Fruit fly (Drosophila melanogaster) whole organism, embryonic: ENCODE data around the gene pico.
A peak's percentile ranks its signal among the peaks of the same experiment; 100 is the strongest.

ENCODE experiments used
- Antp ChIP-seq: fragments of 200-800 bp; sonication (Bioruptor generic); optimal IDR thresholded peaks from 3 replicates; lab custom pipeline; 2016; ENCODE audit warnings: missing biosample characterization, missing genetic modification characterization
- BEAF-32 ChIP-seq: fragments of 200-800 bp; sonication (Bioruptor generic); optimal IDR thresholded peaks from 3 replicates; lab custom pipeline; 2017; ENCODE audit warnings: missing biosample characterization, missing genetic modification characterization, mild to moderate bottlenecking, moderate library complexity, missing genetic modification reagents
- CG1024 ChIP-seq: fragments of 200-800 bp; sonication (Bioruptor generic); IDR thresholded peaks from 2 replicates; pipeline ENCODE4 v1.3.6; 2022; ENCODE audit warnings: missing biosample characterization, missing genetic modification characterization
- CG11560 ChIP-seq: fragments of 200-800 bp; sonication (Bioruptor generic); IDR thresholded peaks from 3 replicates; pipeline ENCODE4 v1.3.6; 2022; ENCODE audit warnings: missing biosample characterization, missing genetic modification characterization
- CG13296 ChIP-seq: fragments of 200-800 bp; sonication (Bioruptor generic); optimal IDR thresholded peaks from 3 replicates; lab custom pipeline; 2018; ENCODE audit warnings: missing biosample characterization, mild to moderate bottlenecking, missing genetic modification characterization
- CG13775 ChIP-seq: fragments of 200-800 bp; sonication (Bioruptor generic); optimal IDR thresholded peaks from 3 replicates; lab custom pipeline; 2017; ENCODE audit warnings: missing biosample characterization, mild to moderate bottlenecking, missing genetic modification characterization
- CG14014 ChIP-seq: fragments of 200-800 bp; sonication (Bioruptor generic); IDR thresholded peaks from 2 replicates; pipeline ENCODE4 v1.3.6; 2022; ENCODE audit warnings: missing biosample characterization, missing genetic modification characterization
- CG14860 ChIP-seq: fragments of 200-800 bp; sonication (Bioruptor generic); IDR thresholded peaks from 3 replicates; pipeline ENCODE4 v1.3.6; 2022; ENCODE audit warnings: missing biosample characterization, missing genetic modification characterization; ENCODE audit not compliant: partially characterized antibody
- CG15696 ChIP-seq: fragments of 200-800 bp; sonication (Bioruptor generic); optimal IDR thresholded peaks from 2 replicates; lab custom pipeline; 2019; ENCODE audit warnings: missing biosample characterization, mild to moderate bottlenecking, missing genetic modification characterization, moderate library complexity
- CG17912 ChIP-seq: fragments of 200-800 bp; sonication (Bioruptor generic); optimal IDR thresholded peaks from 2 replicates; lab custom pipeline; 2018; ENCODE audit warnings: missing biosample characterization, mild to moderate bottlenecking, missing genetic modification characterization
- CG1832 ChIP-seq: fragments of 200-800 bp; sonication (Bioruptor generic); optimal IDR thresholded peaks from 2 replicates; lab custom pipeline; 2017; ENCODE audit warnings: missing biosample characterization, mild to moderate bottlenecking, missing genetic modification characterization, inconsistent platforms
- CG32532 ChIP-seq: fragments of 200-800 bp; sonication (Bioruptor generic); IDR thresholded peaks from 2 replicates; pipeline ENCODE4 v1.3.6; 2022; ENCODE audit warnings: missing biosample characterization, missing genetic modification characterization
- CG3995 ChIP-seq: fragments of 200-800 bp; sonication (Bioruptor generic); optimal IDR thresholded peaks from 3 replicates; lab custom pipeline; 2016; ENCODE audit warnings: missing biosample characterization, missing genetic modification characterization
- CG4328 ChIP-seq: fragments of 200-800 bp; sonication (Bioruptor generic); optimal IDR thresholded peaks from 3 replicates; lab custom pipeline; 2017; ENCODE audit warnings: missing biosample characterization, missing genetic modification reagents, missing genetic modification characterization
- CG4854 ChIP-seq: fragments of 200-800 bp; sonication (Bioruptor generic); optimal IDR thresholded peaks from 2 replicates; lab custom pipeline; 2016; ENCODE audit warnings: missing biosample characterization, missing genetic modification characterization, inconsistent platforms
- CG6689 ChIP-seq: fragments of 200-800 bp; sonication (Bioruptor generic); IDR thresholded peaks from 2 replicates; pipeline ENCODE4 v1.3.6; 2022; ENCODE audit warnings: missing biosample characterization, missing genetic modification characterization
- CG6854 ChIP-seq: fragments of 200-800 bp; sonication (Bioruptor generic); optimal IDR thresholded peaks from 3 replicates; lab custom pipeline; 2017; ENCODE audit warnings: missing biosample characterization, mild to moderate bottlenecking, missing genetic modification characterization
- CG7963 ChIP-seq: fragments of 200-800 bp; sonication (Bioruptor generic); IDR thresholded peaks from 3 replicates; pipeline ENCODE4 v1.3.6; 2022; ENCODE audit warnings: missing biosample characterization, missing genetic modification characterization; ENCODE audit not compliant: partially characterized antibody
- CG8388 ChIP-seq: fragments of 200-800 bp; sonication (Bioruptor generic); optimal IDR thresholded peaks from 2 replicates; lab custom pipeline; 2019; ENCODE audit warnings: missing biosample characterization, mild to moderate bottlenecking, missing genetic modification characterization, moderate library complexity
- CG8478 ChIP-seq: fragments of >200 bp; optimal IDR thresholded peaks from 2 replicates; lab custom pipeline; 2018
- CG9727 ChIP-seq: fragments of 200-800 bp; sonication (Bioruptor generic); optimal IDR thresholded peaks from 3 replicates; lab custom pipeline; 2017; ENCODE audit warnings: missing biosample characterization, mild to moderate bottlenecking, missing genetic modification characterization
- D19A ChIP-seq: fragments of 200-800 bp; optimal IDR thresholded peaks from 3 replicates; lab custom pipeline; 2019; ENCODE audit warnings: missing biosample characterization, mild to moderate bottlenecking, missing genetic modification characterization, moderate library complexity
- D19B ChIP-seq: fragments of 200-800 bp; sonication (Bioruptor generic); optimal IDR thresholded peaks from 2 replicates; lab custom pipeline; 2017; ENCODE audit warnings: missing biosample characterization, mild to moderate bottlenecking, missing genetic modification characterization
- Doc3 ChIP-seq: fragments of 200-800 bp; sonication (Bioruptor generic); IDR thresholded peaks from 3 replicates; pipeline ENCODE4 v1.3.6; 2022; ENCODE audit warnings: missing biosample characterization, missing genetic modification characterization; ENCODE audit not compliant: partially characterized antibody
- E2f1 ChIP-seq: fragments of 200-800 bp; sonication (Bioruptor generic); IDR thresholded peaks from 2 replicates; pipeline ENCODE4 v1.3.6; 2022; ENCODE audit warnings: missing biosample characterization, missing genetic modification characterization
- Elba2 ChIP-seq: fragments of 200-800 bp; sonication (Bioruptor generic); optimal IDR thresholded peaks from 3 replicates; lab custom pipeline; 2016; ENCODE audit warnings: missing biosample characterization, missing genetic modification characterization
- Gug ChIP-seq: fragments of 200-800 bp; sonication (Bioruptor generic); IDR thresholded peaks from 4 replicates; pipeline ENCODE4 v1.3.6; 2022; ENCODE audit warnings: missing biosample characterization, missing genetic modification characterization
- H2.0 ChIP-seq: fragments of 200-800 bp; sonication (Bioruptor generic); IDR thresholded peaks from 2 replicates; pipeline ENCODE4 v1.3.6; 2022; ENCODE audit warnings: missing biosample characterization, missing genetic modification characterization
- HmgD ChIP-seq: fragments of 200-800 bp; sonication (Bioruptor generic); optimal IDR thresholded peaks from 3 replicates; lab custom pipeline; 2016; ENCODE audit warnings: missing biosample characterization, missing genetic modification characterization
- Hmx ChIP-seq: fragments of 200-800 bp; sonication (Bioruptor generic); optimal IDR thresholded peaks from 2 replicates; lab custom pipeline; 2016; ENCODE audit warnings: missing biosample characterization, missing genetic modification characterization
- Opbp ChIP-seq: fragments of 200-800 bp; sonication (Bioruptor generic); IDR thresholded peaks from 3 replicates; pipeline ENCODE4 v1.3.6; 2022; ENCODE audit warnings: missing biosample characterization, missing genetic modification characterization; ENCODE audit not compliant: partially characterized antibody
- Scr ChIP-seq: fragments of 200-800 bp; sonication (Bioruptor generic); IDR thresholded peaks from 2 replicates; pipeline ENCODE4 v1.3.6; 2022; ENCODE audit warnings: missing biosample characterization, missing genetic modification characterization; ENCODE audit not compliant: partially characterized antibody
- ab ChIP-seq: fragments of 200-800 bp; sonication (Bioruptor generic); optimal IDR thresholded peaks from 2 replicates; lab custom pipeline; 2016; ENCODE audit warnings: missing biosample characterization, missing genetic modification characterization
- az2 ChIP-seq: fragments of 200-800 bp; sonication (Bioruptor generic); optimal IDR thresholded peaks from 3 replicates; lab custom pipeline; 2016; ENCODE audit warnings: missing biosample characterization, missing genetic modification characterization
- croc ChIP-seq: fragments of 200-800 bp; sonication (Bioruptor generic); conservative IDR thresholded peaks from 3 replicates; pipeline ENCODE4 v1.3.6; 2022; ENCODE audit warnings: missing biosample characterization, missing genetic modification characterization
- en ChIP-seq: fragments of 200-800 bp; sonication (Bioruptor generic); optimal IDR thresholded peaks from 2 replicates; lab custom pipeline; 2016; ENCODE audit warnings: missing biosample characterization, missing genetic modification characterization
- fd3F ChIP-seq: fragments of 200-800 bp; sonication (Bioruptor generic); optimal IDR thresholded peaks from 2 replicates; lab custom pipeline; 2018; ENCODE audit warnings: missing biosample characterization, mild to moderate bottlenecking, missing genetic modification characterization, moderate library complexity
- hth ChIP-seq: fragments of >200 bp; optimal IDR thresholded peaks from 2 replicates; lab custom pipeline; 2017; ENCODE audit warnings: inconsistent platforms
- lmd ChIP-seq: fragments of 200-800 bp; sonication (Bioruptor generic); IDR thresholded peaks from 2 replicates; pipeline ENCODE4 v1.3.6; 2022; ENCODE audit warnings: missing biosample characterization, missing genetic modification characterization
- nmo ChIP-seq: fragments of 200-800 bp; sonication (Bioruptor generic); optimal IDR thresholded peaks from 2 replicates; lab custom pipeline; 2018; ENCODE audit warnings: missing biosample characterization, mild to moderate bottlenecking, missing genetic modification characterization, moderate library complexity
- onecut ChIP-seq: fragments of 200-800 bp; sonication (Bioruptor generic); IDR thresholded peaks from 2 replicates; pipeline ENCODE4 v1.3.6; 2022; ENCODE audit warnings: missing biosample characterization, missing genetic modification characterization
- psq ChIP-seq: fragments of 200-800 bp; sonication (Bioruptor generic); optimal IDR thresholded peaks from 2 replicates; lab custom pipeline; 2017; ENCODE audit warnings: missing biosample characterization, missing genetic modification characterization
- pum ChIP-seq: fragments of 200-800 bp; sonication (Bioruptor generic); optimal IDR thresholded peaks from 2 replicates; lab custom pipeline; 2016; ENCODE audit warnings: missing biosample characterization, missing genetic modification characterization
- shn ChIP-seq: fragments of 200-800 bp; sonication (Bioruptor generic); optimal IDR thresholded peaks from 3 replicates; lab custom pipeline; 2016; ENCODE audit warnings: missing biosample characterization, missing genetic modification characterization
- sob ChIP-seq: fragments of 200-800 bp; sonication (Bioruptor generic); IDR thresholded peaks from 2 replicates; pipeline ENCODE4 v1.3.6; 2022; ENCODE audit warnings: missing biosample characterization, missing genetic modification characterization
- sqz ChIP-seq: fragments of 200-800 bp; sonication (Bioruptor generic); optimal IDR thresholded peaks from 3 replicates; lab custom pipeline; 2018; ENCODE audit warnings: missing biosample characterization, mild to moderate bottlenecking, missing genetic modification characterization
- tup ChIP-seq: fragments of 200-800 bp; sonication (Bioruptor generic); optimal IDR thresholded peaks from 2 replicates; lab custom pipeline; 2016; ENCODE audit warnings: missing biosample characterization, mild to moderate bottlenecking, missing genetic modification characterization, moderate library complexity
- tx ChIP-seq: fragments of 200-800 bp; sonication (Bioruptor generic); optimal IDR thresholded peaks from 2 replicates; lab custom pipeline; 2016; ENCODE audit warnings: missing biosample characterization, missing genetic modification characterization
- unpg ChIP-seq: fragments of 200-800 bp; sonication (Bioruptor generic); optimal IDR thresholded peaks from 3 replicates; lab custom pipeline; 2018; ENCODE audit warnings: missing biosample characterization, mild to moderate bottlenecking, missing genetic modification characterization, moderate library complexity

pico gene

dm6 chrX:19886936-19887934 lies 35.4 kb upstream of the pico start (continued):
- TF ChIP-seq CG4854 (GFP tag; lab: Kevin White, UChicago) (no peak), tup (GFP tag; lab: Kevin White, UChicago) (no peak), psq (GFP tag; lab: Kevin White, UChicago) (no peak), onecut (GFP tag; lab: Robert Waterston, UW) (0 out of 2 replicates have a peak, but pooled peaks have one; percentile 24), CG8388 (no peak), CG11560 (tag; lab: Robert Waterston, UW) (no peak), Gug (GFP tag; lab: Robert Waterston, UW) (no peak), CG13296 (peak; percentile 1), CG13775 (GFP tag; lab: Kevin White, UChicago) (no peak), CG32532 (GFP tag; lab: Robert Waterston, UW) (peak; percentile 46; the same call in 1 of the 2 replicates), nmo (GFP tag; lab: Kevin White, UChicago) (no peak), az2 (GFP tag; lab: Kevin White, UChicago) (no peak), sob (GFP tag; lab: Robert Waterston, UW) (no peak), CG4328 (no peak), CG3995 (GFP tag; lab: Kevin White, UChicago) (no peak), tx (GFP tag; lab: Kevin White, UChicago) (no peak), Doc3 (no peak), CG1832 (GFP tag; lab: Kevin White, UChicago) (no peak), CG1024 (GFP tag; lab: Robert Waterston, UW) (no peak), en (GFP tag; lab: Kevin White, UChicago) (no peak), CG6854 (no peak), CG14014 (no peak), pum (GFP tag; lab: Kevin White, UChicago) (no peak), fd3F (GFP tag; lab: Kevin White, UChicago) (no peak), Hmx (GFP tag; lab: Kevin White, UChicago) (no peak), CG6689 (GFP tag; lab: Robert Waterston, UW) (0 out of 2 replicates have a peak, but pooled peaks have one; percentile 20), CG9727 (GFP tag; lab: Kevin White, UChicago) (peak; percentile 29), Elba2 (GFP tag; lab: Kevin White, UChicago) (no peak), CG15696 (tag; lab: Kevin White, UChicago) (no peak), ab (GFP tag; lab: Kevin White, UChicago) (no peak), Antp (no peak), unpg (GFP tag; lab: Kevin White, UChicago) (no peak), HmgD (GFP tag; lab: Kevin White, UChicago) (no peak), CG7963 (no peak), Scr (no peak), CG14860 (no peak), hth (no peak), D19B (GFP tag; lab: Kevin White, UChicago) (no peak), CG8478 (lab: Kevin White, UChicago) (no peak), sqz (peak; percentile 59), BEAF-32 (GFP tag; lab: Kevin White, UChicago) (no peak), CG17912 (GFP tag; lab: Kevin White, UChicago) (no peak), H2.0 (GFP tag; lab: Robert Waterston, UW) (no peak), D19A (no peak), Opbp (GFP tag; lab: Robert Waterston, UW) (0 out of 3 replicates have a peak, but pooled peaks have one; percentile 10), shn (GFP tag; lab: Kevin White, UChicago) (no peak), lmd (GFP tag; lab: Robert Waterston, UW) (no peak), E2f1 (no peak), croc (GFP tag; lab: Robert Waterston, UW) (no peak)
